Fruit fly (Drosophila melanogaster) whole organism, embryonic: Measurements from ENCODE around the gene mbc.

ENCODE experiments used
- Aef1 ChIP-seq: fragments of 200-800 bp; sonication (Bioruptor generic); IDR thresholded peaks from 3 replicates; pipeline ENCODE4 v1.3.6; 2022; ENCODE audit warnings: missing biosample characterization, missing genetic modification characterization
- CG10462 ChIP-seq: fragments of 200-800 bp; sonication (Bioruptor generic); optimal IDR thresholded peaks from 2 replicates; lab custom pipeline; 2016; ENCODE audit warnings: missing biosample characterization, missing genetic modification characterization
- CG10654 ChIP-seq: fragments of 200-800 bp; sonication (Bioruptor generic); optimal IDR thresholded peaks from 2 replicates; lab custom pipeline; 2016; ENCODE audit warnings: missing biosample characterization, missing genetic modification characterization
- CG10979 ChIP-seq: fragments of 200-800 bp; sonication (Bioruptor generic); optimal IDR thresholded peaks from 2 replicates; lab custom pipeline; 2018; ENCODE audit warnings: missing biosample characterization, mild to moderate bottlenecking, missing genetic modification characterization, moderate library complexity
- CG11456 ChIP-seq: fragments of 200-800 bp; sonication (Bioruptor generic); IDR thresholded peaks from 3 replicates; pipeline ENCODE4 v1.3.6; 2022; ENCODE audit warnings: missing biosample characterization, missing genetic modification characterization
- CG11696 ChIP-seq: fragments of 200-800 bp; sonication (Bioruptor generic); IDR thresholded peaks from 2 replicates; pipeline ENCODE4 v1.3.6; 2022; ENCODE audit warnings: missing biosample characterization, missing genetic modification characterization
- CG11723 ChIP-seq: fragments of 200-800 bp; sonication (Bioruptor generic); optimal IDR thresholded peaks from 2 replicates; lab custom pipeline; 2017; ENCODE audit warnings: missing biosample characterization, mild to moderate bottlenecking, missing genetic modification characterization
- CG12659 ChIP-seq: fragments of 200-800 bp; sonication (Bioruptor generic); optimal IDR thresholded peaks from 3 replicates; lab custom pipeline; 2017; ENCODE audit warnings: mild to moderate bottlenecking, missing biosample characterization, missing genetic modification reagents, missing genetic modification characterization
- CG15479 ChIP-seq: fragments of 200-800 bp; sonication (Bioruptor generic); optimal IDR thresholded peaks from 3 replicates; lab custom pipeline; 2019; ENCODE audit warnings: missing biosample characterization, mild to moderate bottlenecking, missing genetic modification characterization, moderate library complexity
- CG16813 ChIP-seq: fragments of 200-800 bp; sonication (Bioruptor generic); IDR thresholded peaks from 3 replicates; pipeline ENCODE4 v1.3.6; 2022; ENCODE audit warnings: missing biosample characterization, missing genetic modification characterization; ENCODE audit not compliant: partially characterized antibody
- CG18599 ChIP-seq: fragments of 200-800 bp; sonication (Bioruptor generic); optimal IDR thresholded peaks from 3 replicates; lab custom pipeline; 2017; ENCODE audit warnings: missing biosample characterization, missing genetic modification characterization, mild to moderate bottlenecking, moderate library complexity, missing genetic modification reagents
- CG2712 ChIP-seq: fragments of 200-800 bp; optimal IDR thresholded peaks from 3 replicates; lab custom pipeline; 2019; ENCODE audit warnings: missing biosample characterization, mild to moderate bottlenecking, missing genetic modification characterization, moderate library complexity
- CG30403 ChIP-seq: fragments of 200-800 bp; sonication (Bioruptor generic); optimal IDR thresholded peaks from 3 replicates; lab custom pipeline; 2016; ENCODE audit warnings: missing biosample characterization, missing genetic modification characterization
- CG31388 ChIP-seq: fragments of 200-800 bp; sonication (Bioruptor generic); optimal IDR thresholded peaks from 2 replicates; lab custom pipeline; 2016; ENCODE audit warnings: missing biosample characterization, missing genetic modification characterization
- CG3407 ChIP-seq: fragments of 200-800 bp; sonication (Bioruptor generic); optimal IDR thresholded peaks from 2 replicates; lab custom pipeline; 2018; ENCODE audit warnings: missing biosample characterization, mild to moderate bottlenecking, missing genetic modification characterization
- CG3726 ChIP-seq: fragments of 200-800 bp; sonication (Bioruptor generic); IDR thresholded peaks from 3 replicates; pipeline ENCODE4, ENCODE4 v1.3.6; 2022; ENCODE audit warnings: missing biosample characterization, missing genetic modification characterization
- CG3838 ChIP-seq: fragments of 200-800 bp; sonication (Bioruptor generic); optimal IDR thresholded peaks from 3 replicates; lab custom pipeline; 2016; ENCODE audit warnings: missing biosample characterization, missing genetic modification characterization
- CG6791 ChIP-seq: fragments of 200-800 bp; sonication (Bioruptor generic); IDR thresholded peaks from 3 replicates; pipeline ENCODE4 v1.3.6; 2022; ENCODE audit warnings: missing biosample characterization, missing genetic modification characterization; ENCODE audit not compliant: partially characterized antibody
- CG7963 ChIP-seq: fragments of 200-800 bp; sonication (Bioruptor generic); IDR thresholded peaks from 3 replicates; pipeline ENCODE4 v1.3.6; 2022; ENCODE audit warnings: missing biosample characterization, missing genetic modification characterization; ENCODE audit not compliant: partially characterized antibody
- CG8478 ChIP-seq: fragments of >200 bp; optimal IDR thresholded peaks from 2 replicates; lab custom pipeline; 2018
- CG8944 ChIP-seq: fragments of 200-800 bp; sonication (Bioruptor generic); optimal IDR thresholded peaks from 3 replicates; lab custom pipeline; 2016; ENCODE audit warnings: missing biosample characterization, missing genetic modification characterization
- CG9215 ChIP-seq: fragments of 200-800 bp; sonication (Bioruptor generic); IDR thresholded peaks from 2 replicates; pipeline ENCODE4 v1.3.6; 2022; ENCODE audit warnings: missing biosample characterization, missing genetic modification characterization
- CG9797 ChIP-seq: fragments of 200-800 bp; sonication (Bioruptor generic); optimal IDR thresholded peaks from 3 replicates; lab custom pipeline; 2018; ENCODE audit warnings: missing biosample characterization, mild to moderate bottlenecking, missing genetic modification characterization
- CG9932 ChIP-seq: fragments of 200-800 bp; sonication (Bioruptor generic); IDR thresholded peaks from 2 replicates; pipeline ENCODE4 v1.3.6; 2022; ENCODE audit warnings: missing biosample characterization, missing genetic modification characterization
- D19B ChIP-seq: fragments of 200-800 bp; sonication (Bioruptor generic); optimal IDR thresholded peaks from 2 replicates; lab custom pipeline; 2017; ENCODE audit warnings: missing biosample characterization, mild to moderate bottlenecking, missing genetic modification characterization
- Deaf1 ChIP-seq: fragments of 200-800 bp; optimal IDR thresholded peaks from 3 replicates; lab custom pipeline; 2019; ENCODE audit warnings: missing biosample characterization, mild to moderate bottlenecking, missing genetic modification characterization, moderate library complexity
- Dip2 ChIP-seq: fragments of 200-800 bp; sonication (Bioruptor generic); IDR thresholded peaks from 2 replicates; pipeline ENCODE4 v1.3.6; 2022; ENCODE audit warnings: missing biosample characterization, missing genetic modification characterization
- Dll ChIP-seq: fragments of 200-800 bp; sonication (Bioruptor generic); IDR thresholded peaks from 4 replicates; pipeline ENCODE4 v1.3.6; 2022; ENCODE audit warnings: missing biosample characterization, missing genetic modification characterization; ENCODE audit not compliant: partially characterized antibody
- E2f1 ChIP-seq: fragments of 200-800 bp; sonication (Bioruptor generic); IDR thresholded peaks from 2 replicates; pipeline ENCODE4 v1.3.6; 2022; ENCODE audit warnings: missing biosample characterization, missing genetic modification characterization
- Elba2 ChIP-seq: fragments of 200-800 bp; sonication (Bioruptor generic); optimal IDR thresholded peaks from 3 replicates; lab custom pipeline; 2016; ENCODE audit warnings: missing biosample characterization, missing genetic modification characterization
- Fer1 ChIP-seq: fragments of 200-800 bp; sonication (Bioruptor generic); optimal IDR thresholded peaks from 2 replicates; lab custom pipeline; 2017; ENCODE audit warnings: missing biosample characterization, mild to moderate bottlenecking, missing genetic modification characterization
- HLH4C ChIP-seq: fragments of 200-800 bp; sonication (Bioruptor generic); IDR thresholded peaks from 3 replicates; pipeline ENCODE4 v1.3.6; 2022; ENCODE audit warnings: missing biosample characterization, missing genetic modification characterization; ENCODE audit not compliant: partially characterized antibody
- Hsf ChIP-seq: fragments of 200-800 bp; sonication (Bioruptor generic); optimal IDR thresholded peaks from 3 replicates; lab custom pipeline; 2016; ENCODE audit warnings: missing biosample characterization, missing genetic modification characterization
- Med ChIP-seq: fragments of 200-800 bp; sonication (Bioruptor generic); peaks from one replicate; lab custom pipeline; 2016; ENCODE audit warnings: missing biosample characterization, missing genetic modification characterization, mild to moderate bottlenecking, inconsistent platforms, moderate library complexity
- Oli ChIP-seq: fragments of 200-800 bp; sonication (Bioruptor generic); optimal IDR thresholded peaks from 2 replicates; lab custom pipeline; 2018; ENCODE audit warnings: missing biosample characterization, mild to moderate bottlenecking, missing genetic modification characterization, moderate library complexity
- TFAM ChIP-seq: fragments of 200-800 bp; sonication (Bioruptor generic); optimal IDR thresholded peaks from 2 replicates; lab custom pipeline; 2017; ENCODE audit warnings: missing biosample characterization, missing genetic modification characterization, inconsistent platforms
- Usf ChIP-seq: fragments of 200-800 bp; sonication (Bioruptor generic); optimal IDR thresholded peaks from 2 replicates; lab custom pipeline; 2017; ENCODE audit warnings: missing genotype, missing biosample characterization, missing genetic modification characterization
- ci ChIP-seq: fragments of 200-800 bp; sonication (Bioruptor generic); IDR thresholded peaks from 3 replicates; pipeline ENCODE4 v1.3.6; 2022; ENCODE audit warnings: missing biosample characterization, missing genetic modification characterization
- dm ChIP-seq: fragments of 200-800 bp; sonication (Bioruptor generic); optimal IDR thresholded peaks from 3 replicates; lab custom pipeline; 2016; ENCODE audit warnings: missing biosample characterization, missing genetic modification characterization
- emc ChIP-seq: fragments of 200-800 bp; sonication (Bioruptor generic); optimal IDR thresholded peaks from 2 replicates; lab custom pipeline; 2016; ENCODE audit warnings: missing biosample characterization, missing genetic modification characterization
- ftz-f1 ChIP-seq: fragments of 200-800 bp; sonication (Bioruptor generic); optimal IDR thresholded peaks from 2 replicates; lab custom pipeline; 2016; ENCODE audit warnings: missing biosample characterization, missing genetic modification characterization
- gfzf ChIP-seq: fragments of 200-800 bp; sonication (Bioruptor generic); optimal IDR thresholded peaks from 2 replicates; lab custom pipeline; 2016; ENCODE audit warnings: missing biosample characterization, mild to moderate bottlenecking, missing genetic modification characterization, moderate library complexity
- gsb-n ChIP-seq: fragments of 200-800 bp; sonication (Bioruptor generic); optimal IDR thresholded peaks from 3 replicates; lab custom pipeline; 2018; ENCODE audit warnings: missing biosample characterization, mild to moderate bottlenecking, missing genetic modification characterization
- h ChIP-seq: fragments of >200 bp; optimal IDR thresholded peaks from 2 replicates; lab custom pipeline; 2017
- inv ChIP-seq: fragments of 200-800 bp; sonication (Bioruptor generic); IDR thresholded peaks from 2 replicates; pipeline ENCODE4 v1.3.6; 2022; ENCODE audit warnings: missing biosample characterization, missing genetic modification characterization; ENCODE audit not compliant: partially characterized antibody
- jigr1 ChIP-seq: fragments of 200-800 bp; sonication (Bioruptor generic); IDR thresholded peaks from 3 replicates; pipeline ENCODE4 v1.3.6; 2022; ENCODE audit warnings: missing biosample characterization, missing genetic modification characterization
- lov ChIP-seq, 2 experiments: fragments of 200-800 bp in 1 of 2; fragments of >200 bp in 1 of 2; sonication (Bioruptor generic) in 1 of 2; IDR thresholded peaks in 1 of 2; optimal IDR thresholded peaks in 1 of 2; 2 replicates in 1 of 2; 3 replicates in 1 of 2; pipeline versions ENCODE4 v1.3.6 to Lab custom; 2017 to 2022; ENCODE audit warnings: missing biosample characterization in 1 of 2, missing genetic modification characterization in 1 of 2
- salm ChIP-seq: fragments of 200-800 bp; sonication (Bioruptor generic); optimal IDR thresholded peaks from 2 replicates; lab custom pipeline; 2018; ENCODE audit warnings: missing biosample characterization, mild to moderate bottlenecking, missing genetic modification characterization
- slbo ChIP-seq: fragments of 200-800 bp; sonication (Bioruptor generic); IDR thresholded peaks from 2 replicates; pipeline ENCODE4 v1.3.6; 2022; ENCODE audit warnings: missing biosample characterization, missing genetic modification characterization
- sob ChIP-seq: fragments of 200-800 bp; sonication (Bioruptor generic); IDR thresholded peaks from 2 replicates; pipeline ENCODE4 v1.3.6; 2022; ENCODE audit warnings: missing biosample characterization, missing genetic modification characterization
- sr ChIP-seq: fragments of 200-800 bp; sonication (Bioruptor generic); IDR thresholded peaks from 3 replicates; pipeline ENCODE4 v1.3.6; 2022; ENCODE audit warnings: missing biosample characterization, missing genetic modification characterization

mbc gene

dm6 chr3R:23767417-23767853 lies 14.1 kb upstream of the mbc start, which contains the start of the genes CG10214 and CG10375 (continued):
- TF ChIP-seq Dip2 (GFP tag; lab: Robert Waterston, UW), result no peak
- no peak for TF ChIP-seq CG7963 (GFP tag; lab: Robert Waterston, UW)
- peak; percentile 50 for TF ChIP-seq CG16813
- TF ChIP-seq inv, result no peak
- TF ChIP-seq CG8478 (lab: Kevin White, UChicago), result no peak
- TF ChIP-seq sr (GFP tag; lab: Robert Waterston, UW), result no peak
- TF ChIP-seq CG9797, result peak; percentile 98
- TF ChIP-seq HLH4C, result no peak; the same call in 2 of the 3 replicates
- peak; percentile 71 for TF ChIP-seq E2f1 (GFP tag; lab: Robert Waterston, UW)
- TF ChIP-seq Dll (GFP tag; lab: Robert Waterston, UW), result peak; percentile 61; the same call in 2 of the 4 replicates
- no peak for TF ChIP-seq h (lab: Kevin White, UChicago)
- peak; percentile 35 for TF ChIP-seq Oli (tag; lab: Kevin White, UChicago)
- peak; percentile 37 for TF ChIP-seq emc (GFP tag; lab: Kevin White, UChicago)
- TF ChIP-seq gsb-n (tag; lab: Kevin White, UChicago), result peak; percentile 50
- TF ChIP-seq dm, result peak; percentile 97
- TF ChIP-seq lov (optimal IDR thresholded peaks at IDR 0.05; lab: Kevin White, UChicago), result no peak
- TF ChIP-seq lov (GFP tag; IDR thresholded peaks at IDR 0.05; lab: Robert Waterston, UW), result peak; percentile 74; the same call in 1 of the 3 replicates
- peak; percentile 87 for TF ChIP-seq Hsf (GFP tag; lab: Kevin White, UChicago)
- TF ChIP-seq CG15479 (GFP tag; lab: Kevin White, UChicago), result peak; percentile 8
- TF ChIP-seq CG6791 (GFP tag; lab: Robert Waterston, UW), result no peak
- peak; percentile 94 for TF ChIP-seq gfzf (GFP tag; lab: Kevin White, UChicago)
- peak; percentile 73; the same call in 1 of the 2 replicates for TF ChIP-seq sob
- peak; percentile 88 for TF ChIP-seq ci (GFP tag; lab: Robert Waterston, UW)
- TF ChIP-seq CG18599, result peak; percentile 78
- peak; percentile 41 for TF ChIP-seq salm (tag; lab: Kevin White, UChicago)
- peak; percentile 54 for TF ChIP-seq CG31388
- TF ChIP-seq CG9215 (GFP tag; lab: Robert Waterston, UW), result peak; percentile 57; the same call in 1 of the 2 replicates
- peak; percentile 73 for TF ChIP-seq CG10654
- TF ChIP-seq Deaf1 (tag; lab: Kevin White, UChicago), result no peak
- peak; percentile 61 for TF ChIP-seq Elba2
- TF ChIP-seq CG9932 (GFP tag; lab: Robert Waterston, UW), result peak; percentile 69
- TF ChIP-seq CG8944 (GFP tag; lab: Kevin White, UChicago), result peak; percentile 78
- TF ChIP-seq CG30403 (GFP tag; lab: Kevin White, UChicago), result peak; percentile 84
- TF ChIP-seq TFAM (GFP tag; lab: Kevin White, UChicago), result no peak
- peak; percentile 26; the same call in 1 of the 3 replicates for TF ChIP-seq Aef1
- peak; percentile 92 for TF ChIP-seq CG12659
- TF ChIP-seq CG3838 (GFP tag; lab: Kevin White, UChicago), result peak; percentile 34
- no peak for TF ChIP-seq CG3407 (GFP tag; lab: Kevin White, UChicago)
- no peak for TF ChIP-seq Usf (GFP tag; lab: Kevin White, UChicago)
- peak; percentile 25 for TF ChIP-seq ftz-f1
- TF ChIP-seq CG11696 (GFP tag; lab: Robert Waterston, UW), result no peak
- peak; percentile 78 for TF ChIP-seq CG2712
- TF ChIP-seq CG10462 (GFP tag; lab: Kevin White, UChicago), result peak; percentile 71
- no peak for TF ChIP-seq CG3726 (GFP tag; lab: Robert Waterston, UW)
- TF ChIP-seq CG11456, result no peak
- TF ChIP-seq CG10979 (tag; lab: Kevin White, UChicago), result peak; percentile 64
- TF ChIP-seq CG11723, result no peak
- peak; percentile 82 for TF ChIP-seq Fer1 (GFP tag; lab: Kevin White, UChicago)
- no peak for TF ChIP-seq jigr1 (GFP tag; lab: Robert Waterston, UW)
- TF ChIP-seq D19B (GFP tag; lab: Kevin White, UChicago), result peak; percentile 27
- TF ChIP-seq slbo, result peak; percentile 84
- peak; percentile 98 for TF ChIP-seq Med
